Worm (Caenorhabditis elegans) whole organism, L3 larva: Measurements from ENCODE around the gene C13F10.1.

Source experiments
- R02D3.7 ChIP-seq: fragments of 150-350 bp; optimal IDR thresholded peaks from 2 replicates; lab custom pipeline; 2014; ENCODE audit warnings: missing biosample characterization, missing genetic modification characterization
- ZK546.5 ChIP-seq: sonication (generic microtip); optimal IDR thresholded peaks from 2 replicates; lab custom pipeline; 2017; ENCODE audit warnings: missing biosample characterization, missing genetic modification characterization
- aly-2 ChIP-seq: fragments of 150-350 bp; optimal IDR thresholded peaks from 2 replicates; lab custom pipeline; 2014; ENCODE audit warnings: missing biosample characterization, missing genetic modification characterization
- ama-1 ChIP-seq: fragments of 150-350 bp; optimal IDR thresholded peaks from 2 replicates; lab custom pipeline; 2018
- ceh-16 ChIP-seq: sonication (generic microtip); optimal IDR thresholded peaks from 2 replicates; lab custom pipeline; 2017; ENCODE audit warnings: missing biosample characterization, missing genetic modification characterization
- ceh-82 ChIP-seq: fragments of 150-350 bp; optimal IDR thresholded peaks from 2 replicates; lab custom pipeline; 2014; ENCODE audit warnings: missing biosample characterization, missing genetic modification characterization
- ceh-9 ChIP-seq: sonication (generic microtip); optimal IDR thresholded peaks from 2 replicates; lab custom pipeline; 2018; ENCODE audit warnings: missing biosample characterization, missing genetic modification characterization
- daf-12 ChIP-seq: fragments of 150-350 bp; optimal IDR thresholded peaks from 2 replicates; lab custom pipeline; 2014; ENCODE audit warnings: missing biosample characterization, missing genetic modification reagents, missing genetic modification characterization
- egl-27 ChIP-seq: sonication (generic microtip); optimal IDR thresholded peaks from 4 replicates; lab custom pipeline; 2017; ENCODE audit warnings: missing biosample characterization, missing genetic modification reagents, missing genetic modification characterization
- elt-2 ChIP-seq: sonication (generic microtip); optimal IDR thresholded peaks from 2 replicates; lab custom pipeline; 2016; ENCODE audit warnings: missing genetic modification reagents, mild to moderate bottlenecking, missing genetic modification characterization, missing compliant biosample characterization
- elt-3 ChIP-seq, 3 experiments: fragments of 150-350 bp in 1 of 3; sonication (generic microtip) in 2 of 3; optimal IDR thresholded peaks; 2 replicates in 2 of 3; 4 replicates in 1 of 3; lab custom pipeline; 2014 to 2017; ENCODE audit warnings: missing biosample characterization in 3 of 3, missing genetic modification characterization in 3 of 3
- fkh-10 ChIP-seq: sonication (generic microtip); optimal IDR thresholded peaks from 2 replicates; lab custom pipeline; 2017; ENCODE audit warnings: missing biosample characterization, missing genetic modification reagents, missing genetic modification characterization
- fkh-2 ChIP-seq: fragments of 150-350 bp; optimal IDR thresholded peaks from 2 replicates; lab custom pipeline; 2014; ENCODE audit warnings: missing biosample characterization, missing genetic modification reagents, missing genetic modification characterization
- fos-1 ChIP-seq: fragments of 150-350 bp; optimal IDR thresholded peaks from 2 replicates; lab custom pipeline; 2014; ENCODE audit warnings: missing biosample characterization, missing genetic modification characterization
- jun-1 ChIP-seq: fragments of 150-350 bp; optimal IDR thresholded peaks from 2 replicates; lab custom pipeline; 2014; ENCODE audit warnings: missing biosample characterization, missing genetic modification reagents, missing genetic modification characterization
- lin-15B ChIP-seq: fragments of 150-350 bp; optimal IDR thresholded peaks from 2 replicates; lab custom pipeline; 2014; ENCODE audit warnings: missing biosample characterization, missing genetic modification characterization
- lin-39 ChIP-seq: fragments of 150-350 bp; optimal IDR thresholded peaks from 2 replicates; lab custom pipeline; 2018; ENCODE audit warnings: missing biosample characterization, missing genetic modification reagents, missing genetic modification characterization
- lsy-12 ChIP-seq: sonication (generic microtip); optimal IDR thresholded peaks from 2 replicates; lab custom pipeline; 2016; ENCODE audit warnings: mild to moderate bottlenecking, missing genetic modification characterization, missing compliant biosample characterization
- mdl-1 ChIP-seq: fragments of 150-350 bp; optimal IDR thresholded peaks from 2 replicates; lab custom pipeline; 2014; ENCODE audit warnings: missing biosample characterization, missing genetic modification characterization
- nfya-1 ChIP-seq: sonication (generic microtip); optimal IDR thresholded peaks from 2 replicates; lab custom pipeline; 2017; ENCODE audit warnings: missing genetic modification characterization, mild to moderate bottlenecking, missing compliant biosample characterization, antibody characterized with exemption, moderate library complexity; ENCODE audit not compliant: insufficient read depth
- nhr-11 ChIP-seq: fragments of 150-350 bp; optimal IDR thresholded peaks from 2 replicates; lab custom pipeline; 2014; ENCODE audit warnings: missing biosample characterization, missing genetic modification characterization
- nhr-12 ChIP-seq: fragments of 150-350 bp; optimal IDR thresholded peaks from 2 replicates; lab custom pipeline; 2014; ENCODE audit warnings: missing biosample characterization, missing genetic modification characterization
- nhr-23 ChIP-seq: fragments of 150-350 bp; optimal IDR thresholded peaks from 2 replicates; lab custom pipeline; 2014; ENCODE audit warnings: missing biosample characterization, missing genetic modification reagents, missing genetic modification characterization
- nhr-237 ChIP-seq: fragments of 150-350 bp; optimal IDR thresholded peaks from 2 replicates; lab custom pipeline; 2014; ENCODE audit warnings: missing biosample characterization, missing genetic modification characterization
- nhr-25 ChIP-seq: sonication (generic microtip); optimal IDR thresholded peaks from 2 replicates; lab custom pipeline; 2017; ENCODE audit warnings: missing biosample characterization, missing genetic modification characterization
- nhr-28 ChIP-seq: fragments of 150-350 bp; optimal IDR thresholded peaks from 2 replicates; lab custom pipeline; 2014; ENCODE audit warnings: missing biosample characterization, missing genetic modification characterization
- nhr-43 ChIP-seq: sonication (generic microtip); optimal IDR thresholded peaks from 2 replicates; lab custom pipeline; 2016; ENCODE audit warnings: mild to moderate bottlenecking, missing genetic modification characterization, missing compliant biosample characterization; ENCODE audit not compliant: poor library complexity, severe bottlenecking
- nhr-67 ChIP-seq: fragments of 150-350 bp; optimal IDR thresholded peaks from 2 replicates; lab custom pipeline; 2014; ENCODE audit warnings: missing biosample characterization, missing genetic modification characterization
- nhr-76 ChIP-seq: fragments of 150-350 bp; sonication (generic microtip); optimal IDR thresholded peaks from 5 replicates; lab custom pipeline; 2014; ENCODE audit warnings: missing biosample characterization, missing genetic modification characterization
- nhr-77 ChIP-seq: fragments of 150-350 bp; optimal IDR thresholded peaks from 2 replicates; lab custom pipeline; 2014; ENCODE audit warnings: missing biosample characterization, missing genetic modification characterization
- pha-4 ChIP-seq: fragments of 150-350 bp; optimal IDR thresholded peaks from 2 replicates; lab custom pipeline; 2014; ENCODE audit warnings: missing biosample characterization, missing genetic modification reagents, missing genetic modification characterization
- pqm-1 ChIP-seq: fragments of 150-350 bp; optimal IDR thresholded peaks from 2 replicates; lab custom pipeline; 2017; ENCODE audit warnings: missing biosample characterization, missing genetic modification characterization, inconsistent platforms
- skn-1 ChIP-seq: fragments of 150-350 bp; optimal IDR thresholded peaks from 2 replicates; lab custom pipeline; 2014; ENCODE audit warnings: missing biosample characterization, missing genetic modification characterization
- snpc-4 ChIP-seq: fragments of 150-350 bp; optimal IDR thresholded peaks from 2 replicates; lab custom pipeline; 2014; ENCODE audit warnings: missing biosample characterization, missing genetic modification characterization
- tbx-2 ChIP-seq: sonication (generic microtip); optimal IDR thresholded peaks from 2 replicates; lab custom pipeline; 2016; ENCODE audit warnings: mild to moderate bottlenecking, missing genetic modification characterization, missing compliant biosample characterization
- unc-39 ChIP-seq: sonication (generic microtip); optimal IDR thresholded peaks from 4 replicates; lab custom pipeline; 2017; ENCODE audit warnings: missing biosample characterization, missing genetic modification characterization
- unc-62 ChIP-seq: fragments of 150-350 bp; sonication (generic microtip); optimal IDR thresholded peaks from 4 replicates; lab custom pipeline; 2014; ENCODE audit warnings: missing biosample characterization, missing genetic modification reagents, missing genetic modification characterization
- zag-1 ChIP-seq: fragments of 150-350 bp; optimal IDR thresholded peaks from 2 replicates; lab custom pipeline; 2014; ENCODE audit warnings: missing biosample characterization, missing genetic modification characterization
- ztf-11 ChIP-seq: fragments of 150-350 bp; optimal IDR thresholded peaks from 2 replicates; lab custom pipeline; 2014; ENCODE audit warnings: missing biosample characterization, missing genetic modification characterization

Gene C13F10.1

ce11 chrV:7187295-7187694, 36.6 kb upstream of the C13F10.1 start:
- TF ChIP-seq elt-2 (tag; lab: Kevin White, UChicago) (peak; percentile 29), lin-39 (tag; lab: Kevin White, UChicago) (no peak)

ce11 chrV:7193562-7193961, 30.3 kb upstream of the C13F10.1 start, which contains the start of gene F09G2.8:
F09G2.8 (minus strand) TSS chrV:7193662.
- TF ChIP-seq aly-2, result no peak
- TF ChIP-seq mdl-1, result no peak
- TF ChIP-seq tbx-2 (tag; lab: Kevin White, UChicago), result no peak
- TF ChIP-seq daf-12 (tag; lab: Kevin White, UChicago), result no peak
- no peak for TF ChIP-seq nhr-25 (tag; lab: Kevin White, UChicago)
- no peak for TF ChIP-seq nhr-67 (tag; lab: Kevin White, UChicago)
- no peak for TF ChIP-seq lin-39 (tag; lab: Kevin White, UChicago)
- TF ChIP-seq ceh-9 (tag; lab: Kevin White, UChicago), result no peak
- no peak for TF ChIP-seq nhr-28 (tag; lab: Kevin White, UChicago)
- no peak for TF ChIP-seq elt-3 (tag; optimal IDR thresholded peaks at IDR 0.05; lab: Kevin White, UChicago)
- no peak for TF ChIP-seq fkh-2 (tag; lab: Kevin White, UChicago)
- no peak for TF ChIP-seq jun-1 (tag; lab: Kevin White, UChicago)
- TF ChIP-seq egl-27 (tag; lab: Kevin White, UChicago), result no peak
- no peak for TF ChIP-seq nhr-77 (tag; lab: Kevin White, UChicago)
- TF ChIP-seq snpc-4, result no peak
- no peak for TF ChIP-seq unc-62 (GFP tag; lab: Kevin White, UChicago)

ce11 chrV:7194818-7195217, 29.1 kb upstream of the C13F10.1 start:
- TF ChIP-seq daf-12 (tag; lab: Kevin White, UChicago), result no peak
- no peak for TF ChIP-seq nhr-28 (tag; lab: Kevin White, UChicago)
- TF ChIP-seq ceh-9 (tag; lab: Kevin White, UChicago), result no peak
- no peak for TF ChIP-seq elt-2 (tag; lab: Kevin White, UChicago)
- no peak for TF ChIP-seq pha-4
- no peak for TF ChIP-seq ama-1 (lab: Kevin White, UChicago)
- TF ChIP-seq egl-27 (tag; lab: Kevin White, UChicago), result no peak
- TF ChIP-seq nhr-43 (tag; lab: Kevin White, UChicago), result no peak
- no peak for TF ChIP-seq jun-1 (tag; lab: Kevin White, UChicago)
- no peak for TF ChIP-seq aly-2
- TF ChIP-seq ceh-16, result no peak
- TF ChIP-seq zag-1 (tag; lab: Kevin White, UChicago), result no peak
- no peak for TF ChIP-seq nhr-23 (tag; lab: Kevin White, UChicago)
- TF ChIP-seq fkh-10, result no peak
- no peak for TF ChIP-seq nfya-1
- no peak for TF ChIP-seq nhr-12 (tag; lab: Kevin White, UChicago)

ce11 chrV:7196037-7196436, 27.8 kb upstream of the C13F10.1 start, which contains the start of gene attf-2:
attf-2 (minus strand) TSS chrV:7196137.
- TF ChIP-seq zag-1 (tag; lab: Kevin White, UChicago) (no peak), elt-3 (tag; optimal IDR thresholded peaks at IDR 0.05; lab: Kevin White, UChicago) (no peak), nhr-12 (tag; lab: Kevin White, UChicago) (no peak), nhr-67 (tag; lab: Kevin White, UChicago) (no peak), pha-4 (no peak), elt-2 (tag; lab: Kevin White, UChicago) (no peak), skn-1 (tag; lab: Kevin White, UChicago) (no peak), lin-39 (tag; lab: Kevin White, UChicago) (no peak), pqm-1 (tag; lab: Kevin White, UChicago) (no peak), lin-15B (tag; lab: Kevin White, UChicago) (no peak), ama-1 (lab: Kevin White, UChicago) (no peak), nhr-237 (no peak), jun-1 (tag; lab: Kevin White, UChicago) (no peak), fkh-2 (tag; lab: Kevin White, UChicago) (no peak), egl-27 (tag; lab: Kevin White, UChicago) (no peak), daf-12 (tag; lab: Kevin White, UChicago) (no peak), ZK546.5 (tag; lab: Kevin White, UChicago) (no peak)

- TF ChIP-seq elt-3 (tag; optimal IDR thresholded peaks at IDR 0.05; lab: Kevin White, UChicago) (no peak), lin-15B (tag; lab: Kevin White, UChicago) (peak; percentile 92), nhr-67 (tag; lab: Kevin White, UChicago) (no peak), nhr-43 (tag; lab: Kevin White, UChicago) (peak; percentile 86), nhr-237 (no peak), R02D3.7 (peak; percentile 71), lsy-12 (tag; lab: Kevin White, UChicago) (peak; percentile 67), ceh-9 (tag; lab: Kevin White, UChicago) (no peak), fos-1 (tag; lab: Kevin White, UChicago) (no peak), daf-12 (tag; lab: Kevin White, UChicago) (no peak), nhr-11 (tag; lab: Kevin White, UChicago) (no peak), nhr-76 (tag; lab: Kevin White, UChicago) (no peak), pqm-1 (tag; lab: Kevin White, UChicago) (peak; percentile 75), ZK546.5 (tag; lab: Kevin White, UChicago) (peak; percentile 16), aly-2 (no peak), nhr-23 (tag; lab: Kevin White, UChicago) (peak; percentile 96), nfya-1 (peak; percentile 95), unc-39 (tag; lab: Kevin White, UChicago) (no peak), zag-1 (tag; lab: Kevin White, UChicago) (no peak), ceh-82 (tag; lab: Kevin White, UChicago) (peak; percentile 2), ztf-11 (tag; lab: Kevin White, UChicago) (no peak), nhr-28 (tag; lab: Kevin White, UChicago) (no peak), egl-27 (tag; lab: Kevin White, UChicago) (peak; percentile 46), mdl-1 (no peak), ceh-16 (no peak), skn-1 (tag; lab: Kevin White, UChicago) (peak; percentile 90), snpc-4 (peak; percentile 82)
Measured at ce11 chrV:7196498-7196966, 27.3 kb upstream of the C13F10.1 start, which contains the start of gene F09G2.2. F09G2.2 (plus strand) TSS chrV:7196916.
